Worm (Caenorhabditis elegans): ENCODE measurements around the gene T28H10.2.
A peak's percentile ranks its signal among the peaks of the same experiment; 100 is the strongest.

Gene T28H10.2

ce11 chrV:12486934-12487333 lies 25.8 kb downstream of the T28H10.2 start, which contains the start of gene inx-11:
inx-11 (plus strand) TSS chrV:12487234.
- TF ChIP-seq pha-4 (GFP tag; IDR thresholded peaks at IDR 0.05) (no peak), pha-4 (tag; optimal IDR thresholded peaks at IDR 0.05) (peak; percentile 19), vab-7 (GFP tag; IDR thresholded peaks at IDR 0.05) (no peak)

ce11 chrV:12484585-12484984 lies 28.2 kb downstream of the T28H10.2 start, which contains the start of gene srt-39:
srt-39 (plus strand) TSS chrV:12484885.
- TF ChIP-seq mdt-29 (GFP tag; IDR thresholded peaks at IDR 0.05) (0 out of 2 replicates have a peak, but pooled peaks have one; percentile 16), dmd-8 (GFP tag; IDR thresholded peaks at IDR 0.05) (no peak)

ce11 chrV:12478990-12479389 lies 33.8 kb downstream of the T28H10.2 start:
- TF ChIP-seq dmd-8 (GFP tag; IDR thresholded peaks at IDR 0.05) (0 out of 2 replicates have a peak, but pooled peaks have one; percentile 33), ctbp-1 (GFP tag; IDR thresholded peaks at IDR 0.05) (0 out of 2 replicates have a peak, but pooled peaks have one; percentile 34), hmg-1.1 (GFP tag; IDR thresholded peaks at IDR 0.05) (0 out of 2 replicates have a peak, but pooled peaks have one; percentile 19), mes-2 (tag; optimal IDR thresholded peaks at IDR 0.05; ENCODE audit: poor library complexity, severe bottlenecking) (no peak), hlh-11 (tag; optimal IDR thresholded peaks at IDR 0.05) (peak; percentile 61), daf-8 (GFP tag; IDR thresholded peaks at IDR 0.05) (no peak), F37D6.2 (tag; optimal IDR thresholded peaks at IDR 0.05) (no peak), dpl-1 (GFP tag; optimal IDR thresholded peaks at IDR 0.05) (no peak), D1046.2 (GFP tag; IDR thresholded peaks at IDR 0.05) (no peak), nhr-11 (tag; optimal IDR thresholded peaks at IDR 0.05) (peak; percentile 56), R02D3.7 (tag; optimal IDR thresholded peaks at IDR 0.05) (no peak), daf-16 (GFP tag; optimal IDR thresholded peaks at IDR 0.05) (peak in 1 of 2 experiments; percentile 86), daf-16 (tag; optimal IDR thresholded peaks at IDR 0.05) (no peak)

- TF ChIP-seq unc-62 (GFP tag; optimal IDR thresholded peaks at IDR 0.05 in 1 of 2), result peak in 1 of 2 experiments; percentile 41
- TF ChIP-seq unc-62 (tag; optimal IDR thresholded peaks at IDR 0.05), result no peak
- no peak for TF ChIP-seq egl-43 (GFP tag; IDR thresholded peaks at IDR 0.05)
- peak; percentile 59 for TF ChIP-seq aha-1 (tag)
Measured at ce11 chrV:12478111-12478510, 34.6 kb downstream of the T28H10.2 start, which contains the start of gene atn-1. atn-1 (plus strand) TSS chrV:12478411.

ce11 chrV:12477139-12477538 lies 35.6 kb downstream of the T28H10.2 start:
- TF ChIP-seq nhr-28 (tag; optimal IDR thresholded peaks at IDR 0.05) (no peak), lin-13 (GFP tag; optimal IDR thresholded peaks at IDR 0.05) (no peak), tag-97 (GFP tag; IDR thresholded peaks at IDR 0.05) (no peak), ceh-44 (GFP tag; IDR thresholded peaks at IDR 0.05) (no peak), nhr-77 (tag; optimal IDR thresholded peaks at IDR 0.05) (no peak), gei-8 (GFP tag; optimal IDR thresholded peaks at IDR 0.05) (no peak), daf-16 (GFP tag; optimal IDR thresholded peaks at IDR 0.05) (peak in 1 of 2 experiments; percentile 12), daf-16 (tag; optimal IDR thresholded peaks at IDR 0.05) (no peak), jun-1 (tag; optimal IDR thresholded peaks at IDR 0.05) (no peak), nhr-237 (tag; optimal IDR thresholded peaks at IDR 0.05) (no peak), mep-1 (tag; optimal IDR thresholded peaks at IDR 0.05) (no peak), Y48G9A.11 (GFP tag; IDR thresholded peaks at IDR 0.05) (no peak), egl-27 (tag; optimal IDR thresholded peaks at IDR 0.05) (no peak), spr-3 (GFP tag; optimal IDR thresholded peaks at IDR 0.05) (no peak), sdz-12 (GFP tag; optimal IDR thresholded peaks at IDR 0.05) (no peak), lin-38 (GFP tag; IDR thresholded peaks at IDR 0.05) (no peak), lin-29 (GFP tag; IDR thresholded peaks at IDR 0.05) (no peak), zfp-3 (GFP tag; conservative IDR thresholded peaks at IDR 0.05) (0 out of 2 replicates have a peak, but pooled peaks have one; percentile 34), ceh-20 (GFP tag; IDR thresholded peaks at IDR 0.05) (no peak), pha-4 (GFP tag; IDR thresholded peaks at IDR 0.05) (no peak), pha-4 (tag; optimal IDR thresholded peaks at IDR 0.05) (no peak), attf-4 (tag; optimal IDR thresholded peaks at IDR 0.05) (no peak), hlh-11 (tag; optimal IDR thresholded peaks at IDR 0.05) (peak; percentile 50), Y105C5A.15 (GFP tag; IDR thresholded peaks at IDR 0.05) (no peak), nhr-10 (tag; optimal IDR thresholded peaks at IDR 0.05) (no peak), nhr-102 (tag; optimal IDR thresholded peaks at IDR 0.05) (no peak), Y75B8A.6 (GFP tag; IDR thresholded peaks at IDR 0.05) (no peak), lin-39 (tag; optimal IDR thresholded peaks at IDR 0.05) (no peak), ces-1 (GFP tag; optimal IDR thresholded peaks at IDR 0.05) (no peak), nhr-11 (tag; optimal IDR thresholded peaks at IDR 0.05) (peak; percentile 41), daf-8 (GFP tag; IDR thresholded peaks at IDR 0.05) (no peak)

Measured in whole organism, L4 larva.